Fruit fly (Drosophila melanogaster) whole organism, embryonic: ENCODE measurements around the gene Ufd1.
A peak's percentile ranks its signal among the peaks of the same experiment; 100 is the strongest.

Source experiments
- B-H1 ChIP-seq: fragments of 200-800 bp; sonication (Bioruptor generic); IDR thresholded peaks from 3 replicates; pipeline ENCODE4 v1.3.6; 2022; ENCODE audit warnings: missing biosample characterization, missing genetic modification characterization
- Bgb ChIP-seq: fragments of 200-800 bp; sonication (Bioruptor generic); IDR thresholded peaks from 2 replicates; pipeline ENCODE4 v1.3.6; 2022; ENCODE audit warnings: missing biosample characterization, missing genetic modification characterization; ENCODE audit not compliant: partially characterized antibody
- CG10147 ChIP-seq: fragments of 200-800 bp; sonication (Bioruptor generic); optimal IDR thresholded peaks from 2 replicates; lab custom pipeline; 2019; ENCODE audit warnings: missing biosample characterization, mild to moderate bottlenecking, missing genetic modification characterization, moderate library complexity
- CG10366 ChIP-seq: fragments of 200-800 bp; sonication (Bioruptor generic); IDR thresholded peaks from 2 replicates; pipeline ENCODE4 v1.3.6; 2022; ENCODE audit warnings: missing biosample characterization, missing genetic modification characterization
- CG10462 ChIP-seq: fragments of 200-800 bp; sonication (Bioruptor generic); optimal IDR thresholded peaks from 2 replicates; lab custom pipeline; 2016; ENCODE audit warnings: missing biosample characterization, missing genetic modification characterization
- CG10543 ChIP-seq: fragments of 200-800 bp; sonication (Bioruptor generic); optimal IDR thresholded peaks from 3 replicates; lab custom pipeline; 2017; ENCODE audit warnings: missing biosample characterization, mild to moderate bottlenecking, missing genetic modification characterization, moderate library complexity
- CG11696 ChIP-seq: fragments of 200-800 bp; sonication (Bioruptor generic); IDR thresholded peaks from 2 replicates; pipeline ENCODE4 v1.3.6; 2022; ENCODE audit warnings: missing biosample characterization, missing genetic modification characterization
- CG1233 ChIP-seq: fragments of 200-800 bp; sonication (Bioruptor generic); optimal IDR thresholded peaks from 4 replicates; lab custom pipeline; 2018; ENCODE audit warnings: missing biosample characterization, mild to moderate bottlenecking, missing genetic modification characterization
- CG14965 ChIP-seq: fragments of 200-800 bp; sonication (Bioruptor generic); optimal IDR thresholded peaks from 2 replicates; lab custom pipeline; 2016; ENCODE audit warnings: missing biosample characterization, missing genetic modification characterization, borderline replicate concordance
- CG15269 ChIP-seq: fragments of 200-800 bp; sonication (Bioruptor generic); optimal IDR thresholded peaks from 2 replicates; lab custom pipeline; 2018; ENCODE audit warnings: missing biosample characterization, mild to moderate bottlenecking, missing genetic modification characterization, moderate library complexity
- CG15479 ChIP-seq: fragments of 200-800 bp; sonication (Bioruptor generic); optimal IDR thresholded peaks from 3 replicates; lab custom pipeline; 2019; ENCODE audit warnings: missing biosample characterization, mild to moderate bottlenecking, missing genetic modification characterization, moderate library complexity
- CG17385 ChIP-seq: fragments of 200-800 bp; sonication (Bioruptor generic); optimal IDR thresholded peaks from 3 replicates; lab custom pipeline; 2018; ENCODE audit warnings: missing biosample characterization, mild to moderate bottlenecking, missing genetic modification characterization
- CG30020 ChIP-seq: fragments of 200-800 bp; optimal IDR thresholded peaks from 2 replicates; lab custom pipeline; 2019; ENCODE audit warnings: missing biosample characterization, mild to moderate bottlenecking, missing genetic modification characterization, moderate library complexity
- CG32772 ChIP-seq: fragments of 200-800 bp; sonication (Bioruptor generic); IDR thresholded peaks from 2 replicates; pipeline ENCODE4 v1.3.6; 2022; ENCODE audit warnings: missing biosample characterization, missing genetic modification characterization
- CG3726 ChIP-seq: fragments of 200-800 bp; sonication (Bioruptor generic); IDR thresholded peaks from 3 replicates; pipeline ENCODE4, ENCODE4 v1.3.6; 2022; ENCODE audit warnings: missing biosample characterization, missing genetic modification characterization
- CG3838 ChIP-seq: fragments of 200-800 bp; sonication (Bioruptor generic); optimal IDR thresholded peaks from 3 replicates; lab custom pipeline; 2016; ENCODE audit warnings: missing biosample characterization, missing genetic modification characterization
- CG5953 ChIP-seq: fragments of 200-800 bp; sonication (Bioruptor generic); IDR thresholded peaks from 2 replicates; pipeline ENCODE4 v1.3.6; 2022; ENCODE audit warnings: missing biosample characterization, missing genetic modification characterization
- CG6765 ChIP-seq: fragments of 200-800 bp; sonication (Bioruptor generic); optimal IDR thresholded peaks from 3 replicates; lab custom pipeline; 2017; ENCODE audit warnings: missing biosample characterization, mild to moderate bottlenecking, missing genetic modification characterization
- CG6813 ChIP-seq: fragments of 200-800 bp; sonication (Bioruptor generic); optimal IDR thresholded peaks from 2 replicates; lab custom pipeline; 2017; ENCODE audit warnings: missing biosample characterization, missing genetic modification characterization, mild to moderate bottlenecking, moderate library complexity, missing genetic modification reagents
- CG7928 ChIP-seq: fragments of 200-800 bp; sonication (Bioruptor generic); optimal IDR thresholded peaks from 2 replicates; lab custom pipeline; 2017; ENCODE audit warnings: missing biosample characterization, mild to moderate bottlenecking, missing genetic modification characterization
- CG8281 ChIP-seq: fragments of 200-800 bp; sonication (Bioruptor generic); optimal IDR thresholded peaks from 2 replicates; lab custom pipeline; 2018; ENCODE audit warnings: missing biosample characterization, mild to moderate bottlenecking, missing genetic modification characterization, moderate library complexity
- Dad ChIP-seq: fragments of 200-800 bp; sonication (Bioruptor generic); optimal IDR thresholded peaks from 3 replicates; lab custom pipeline; 2016; ENCODE audit warnings: missing biosample characterization, missing genetic modification characterization
- Dfd ChIP-seq, 2 experiments: fragments of >200 bp; optimal IDR thresholded peaks; 2 replicates each; lab custom pipeline; 2017; ENCODE audit warnings: missing biosample characterization in 2 of 2, missing genetic modification characterization in 2 of 2
- ERR ChIP-seq: fragments of 200-800 bp; sonication (Bioruptor generic); optimal IDR thresholded peaks from 2 replicates; lab custom pipeline; 2016; ENCODE audit warnings: missing biosample characterization, missing genetic modification characterization
- Ets65A ChIP-seq: fragments of 200-800 bp; sonication (Bioruptor generic); peaks from one replicate; lab custom pipeline; 2016; ENCODE audit warnings: missing biosample characterization, missing genetic modification characterization
- Mrtf ChIP-seq: fragments of 200-800 bp; sonication (Bioruptor generic); IDR thresholded peaks from 3 replicates; pipeline ENCODE4 v1.3.6; 2022; ENCODE audit warnings: missing biosample characterization, missing genetic modification characterization
- Neu2 ChIP-seq: fragments of 200-800 bp; sonication (Bioruptor generic); optimal IDR thresholded peaks from 3 replicates; lab custom pipeline; 2016; ENCODE audit warnings: missing biosample characterization, missing genetic modification characterization, borderline replicate concordance
- Rfx ChIP-seq: fragments of 200-800 bp; sonication (Bioruptor generic); IDR thresholded peaks from 2 replicates; pipeline ENCODE4 v1.3.6; 2022; ENCODE audit warnings: missing biosample characterization, missing genetic modification characterization
- Ssrp ChIP-seq: fragments of 200-800 bp; sonication (Bioruptor generic); optimal IDR thresholded peaks from 2 replicates; lab custom pipeline; 2018; ENCODE audit warnings: missing biosample characterization, mild to moderate bottlenecking, missing genetic modification characterization, moderate library complexity
- Trl ChIP-seq, 3 experiments: fragments of >200 bp in 2 of 3; fragments of 200-800 bp in 1 of 3; sonication (Bioruptor generic) in 1 of 3; optimal IDR thresholded peaks; 2 replicates in 1 of 3; 3 replicates in 2 of 3; lab custom pipeline; 2016 to 2017; ENCODE audit warnings: missing biosample characterization in 1 of 3, missing genetic modification characterization in 1 of 3
- bigmax ChIP-seq: fragments of 200-800 bp; sonication (Bioruptor generic); optimal IDR thresholded peaks from 2 replicates; lab custom pipeline; 2018; ENCODE audit warnings: missing biosample characterization, mild to moderate bottlenecking, missing genetic modification characterization
- caup ChIP-seq: fragments of 200-800 bp; sonication (Bioruptor generic); optimal IDR thresholded peaks from 3 replicates; lab custom pipeline; 2017; ENCODE audit warnings: missing biosample characterization, mild to moderate bottlenecking, missing genetic modification characterization, moderate library complexity; ENCODE audit not compliant: severe bottlenecking
- danr ChIP-seq: fragments of 200-800 bp; sonication (Bioruptor generic); IDR thresholded peaks from 2 replicates; pipeline ENCODE4 v1.3.6; 2022; ENCODE audit warnings: missing biosample characterization, missing genetic modification characterization
- fd96Cb ChIP-seq: fragments of 200-800 bp; sonication (Bioruptor generic); optimal IDR thresholded peaks from 2 replicates; lab custom pipeline; 2018; ENCODE audit warnings: missing biosample characterization, mild to moderate bottlenecking, missing genetic modification characterization, moderate library complexity
- gce ChIP-seq: fragments of 200-800 bp; sonication (Bioruptor generic); IDR thresholded peaks from 3 replicates; pipeline ENCODE4 v1.3.6; 2022; ENCODE audit warnings: missing biosample characterization, missing genetic modification characterization
- gt ChIP-seq: fragments of 200-800 bp; sonication (Bioruptor generic); IDR thresholded peaks from 2 replicates; pipeline ENCODE4 v1.3.6; 2022; ENCODE audit warnings: missing biosample characterization, missing genetic modification characterization
- onecut ChIP-seq: fragments of 200-800 bp; sonication (Bioruptor generic); IDR thresholded peaks from 2 replicates; pipeline ENCODE4 v1.3.6; 2022; ENCODE audit warnings: missing biosample characterization, missing genetic modification characterization
- pfk ChIP-seq: fragments of 200-800 bp; sonication (Bioruptor generic); optimal IDR thresholded peaks from 2 replicates; lab custom pipeline; 2018; ENCODE audit warnings: missing biosample characterization, mild to moderate bottlenecking, missing genetic modification characterization, moderate library complexity
- psq ChIP-seq: fragments of 200-800 bp; sonication (Bioruptor generic); optimal IDR thresholded peaks from 2 replicates; lab custom pipeline; 2017; ENCODE audit warnings: missing biosample characterization, missing genetic modification characterization
- repo ChIP-seq: fragments of 200-800 bp; sonication (Bioruptor generic); optimal IDR thresholded peaks from 2 replicates; lab custom pipeline; 2016; ENCODE audit warnings: missing biosample characterization, missing genetic modification characterization
- shn ChIP-seq: fragments of 200-800 bp; sonication (Bioruptor generic); optimal IDR thresholded peaks from 3 replicates; lab custom pipeline; 2016; ENCODE audit warnings: missing biosample characterization, missing genetic modification characterization
- so ChIP-seq: fragments of 200-800 bp; sonication (Bioruptor generic); IDR thresholded peaks from 3 replicates; pipeline ENCODE4 v1.3.6; 2022; ENCODE audit warnings: missing biosample characterization, missing genetic modification characterization
- trem ChIP-seq: fragments of 200-800 bp; optimal IDR thresholded peaks from 3 replicates; lab custom pipeline; 2019; ENCODE audit warnings: missing biosample characterization, mild to moderate bottlenecking, missing genetic modification characterization, moderate library complexity
- twi ChIP-seq: fragments of 200-800 bp; optimal IDR thresholded peaks from 2 replicates; lab custom pipeline; 2019; ENCODE audit warnings: missing biosample characterization, mild to moderate bottlenecking, missing genetic modification characterization, moderate library complexity
- unc-4 ChIP-seq: fragments of 200-800 bp; sonication (Bioruptor generic); IDR thresholded peaks from 2 replicates; pipeline ENCODE4 v1.3.6; 2022; ENCODE audit warnings: missing biosample characterization, missing genetic modification characterization; ENCODE audit not compliant: partially characterized antibody
- vfl ChIP-seq: fragments of 200-800 bp; sonication (Bioruptor generic); optimal IDR thresholded peaks from 2 replicates; lab custom pipeline; 2016; ENCODE audit warnings: missing biosample characterization, missing genetic modification characterization
- wdn ChIP-seq: fragments of 200-800 bp; sonication (Bioruptor generic); IDR thresholded peaks from 2 replicates; pipeline ENCODE4 v1.3.6; 2022; ENCODE audit warnings: missing biosample characterization, missing genetic modification characterization
- zen ChIP-seq: fragments of 200-800 bp; sonication (Bioruptor generic); optimal IDR thresholded peaks from 3 replicates; lab custom pipeline; 2018; ENCODE audit warnings: missing biosample characterization, mild to moderate bottlenecking, missing genetic modification characterization, moderate library complexity
- zfh2 ChIP-seq: fragments of 200-800 bp; sonication (Bioruptor generic); optimal IDR thresholded peaks from 2 replicates; lab custom pipeline; 2016; ENCODE audit warnings: missing biosample characterization, missing genetic modification characterization

Gene Ufd1

DNA sequence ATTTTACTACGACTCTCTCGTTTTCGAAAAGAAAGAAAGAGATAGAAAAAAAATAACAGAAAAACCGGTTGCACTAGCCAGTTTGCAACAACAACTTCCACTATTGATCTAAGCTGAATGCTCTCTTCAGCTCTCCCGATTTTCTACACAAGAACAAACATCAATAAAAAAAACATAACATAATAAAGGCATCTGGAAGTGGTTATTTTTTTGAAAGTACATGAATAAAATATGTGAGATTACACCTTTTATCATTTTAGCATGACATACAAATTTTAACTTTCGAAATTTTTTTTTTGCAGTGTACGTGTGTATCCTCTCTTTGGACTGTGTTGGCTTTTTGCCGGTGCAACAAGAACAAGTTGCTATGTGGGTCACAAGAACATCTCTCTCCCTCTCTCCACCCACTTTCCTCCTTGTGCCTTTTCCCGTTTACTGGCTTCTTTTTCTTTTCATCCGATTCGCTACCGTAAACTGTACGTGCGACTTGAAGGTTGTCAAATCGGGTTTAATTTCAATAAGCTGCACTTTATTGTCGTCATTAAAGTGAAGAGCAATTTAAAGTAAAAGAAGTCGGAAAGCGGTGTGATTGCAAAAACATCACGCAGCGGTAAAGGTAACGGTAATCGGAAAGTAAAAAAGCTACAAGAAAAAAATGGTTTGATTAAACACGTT, 38.3 kb downstream of the Ufd1 start (continued):
- TF ChIP-seq Trl (optimal IDR thresholded peaks at IDR 0.05; lab: Kevin White, UChicago) (peak; percentile 35 to 55), Trl (GFP tag; optimal IDR thresholded peaks at IDR 0.05; lab: Kevin White, UChicago) (peak; percentile 97), Rfx (GFP tag; lab: Robert Waterston, UW) (peak; percentile 95), gt (peak; percentile 83), repo (GFP tag; lab: Kevin White, UChicago) (peak; percentile 96), psq (GFP tag; lab: Kevin White, UChicago) (peak; percentile 91), bigmax (peak; percentile 28), fd96Cb (tag; lab: Kevin White, UChicago) (peak; percentile 97), CG1233 (GFP tag; lab: Kevin White, UChicago) (peak; percentile 95), Dad (peak; percentile 96), CG11696 (peak; percentile 87), CG8281 (tag; lab: Kevin White, UChicago) (peak; percentile 88), twi (peak; percentile 89), Ets65A (GFP tag; lab: Kevin White, UChicago) (peak; percentile 98), CG7928 (GFP tag; lab: Kevin White, UChicago) (peak; percentile 61), CG17385 (peak; percentile 95), onecut (peak; percentile 91), zfh2 (GFP tag; lab: Kevin White, UChicago) (peak; percentile 74), CG10543 (GFP tag; lab: Kevin White, UChicago) (peak; percentile 66), CG32772 (GFP tag; lab: Robert Waterston, UW) (peak; percentile 96), CG10366 (GFP tag; lab: Robert Waterston, UW) (peak; percentile 96), CG3838 (GFP tag; lab: Kevin White, UChicago) (peak; percentile 92), danr (GFP tag; lab: Robert Waterston, UW) (peak; percentile 89), CG15479 (GFP tag; lab: Kevin White, UChicago) (peak; percentile 69), Dfd (GFP tag; optimal IDR thresholded peaks at IDR 0.05; lab: Kevin White, UChicago) (no peak), gce (GFP tag; lab: Robert Waterston, UW) (peak; percentile 97), CG6813 (GFP tag; lab: Kevin White, UChicago) (peak; percentile 93), pfk (GFP tag; lab: Kevin White, UChicago) (peak; percentile 24), Bgb (GFP tag; lab: Robert Waterston, UW) (no peak), CG10462 (GFP tag; lab: Kevin White, UChicago) (peak; percentile 97), trem (tag; lab: Kevin White, UChicago) (peak; percentile 94), CG14965 (GFP tag; lab: Kevin White, UChicago) (peak; percentile 85), so (GFP tag; lab: Robert Waterston, UW) (peak; percentile 97), CG10147 (GFP tag; lab: Kevin White, UChicago) (peak; percentile 95), CG30020 (tag; lab: Kevin White, UChicago) (peak; percentile 82), CG6765 (GFP tag; lab: Kevin White, UChicago) (peak; percentile 62), Neu2 (GFP tag; lab: Kevin White, UChicago) (peak; percentile 86), CG3726 (GFP tag; lab: Robert Waterston, UW) (peak; percentile 96), wdn (GFP tag; lab: Robert Waterston, UW) (peak; percentile 84), vfl (GFP tag; lab: Kevin White, UChicago) (peak; percentile 76), Ssrp (tag; lab: Kevin White, UChicago) (peak; percentile 97), caup (GFP tag; lab: Kevin White, UChicago) (peak; percentile 92), shn (GFP tag; lab: Kevin White, UChicago) (peak; percentile 92), unc-4 (GFP tag; lab: Robert Waterston, UW) (no peak), CG5953 (GFP tag; lab: Robert Waterston, UW) (peak; percentile 95), ERR (GFP tag; lab: Kevin White, UChicago) (peak; percentile 87), zen (tag; lab: Kevin White, UChicago) (peak; percentile 94), B-H1 (GFP tag; lab: Robert Waterston, UW) (peak; percentile 95), CG15269 (tag; lab: Kevin White, UChicago) (peak; percentile 97), Mrtf (GFP tag; lab: Robert Waterston, UW) (peak; percentile 93)
